Worm (Caenorhabditis elegans) whole organism, L3 larva: ENCODE measurements around the gene Y67A10A.2.

Source experiments
- R02D3.7 ChIP-seq: fragments of 150-350 bp; optimal IDR thresholded peaks from 2 replicates; lab custom pipeline; 2014; ENCODE audit warnings: missing biosample characterization, missing genetic modification characterization
- ZK546.5 ChIP-seq: sonication (generic microtip); optimal IDR thresholded peaks from 2 replicates; lab custom pipeline; 2017; ENCODE audit warnings: missing biosample characterization, missing genetic modification characterization
- ceh-82 ChIP-seq: fragments of 150-350 bp; optimal IDR thresholded peaks from 2 replicates; lab custom pipeline; 2014; ENCODE audit warnings: missing biosample characterization, missing genetic modification characterization
- daf-12 ChIP-seq: fragments of 150-350 bp; optimal IDR thresholded peaks from 2 replicates; lab custom pipeline; 2014; ENCODE audit warnings: missing biosample characterization, missing genetic modification reagents, missing genetic modification characterization
- fkh-2 ChIP-seq: fragments of 150-350 bp; optimal IDR thresholded peaks from 2 replicates; lab custom pipeline; 2014; ENCODE audit warnings: missing biosample characterization, missing genetic modification reagents, missing genetic modification characterization
- lin-39 ChIP-seq: fragments of 150-350 bp; optimal IDR thresholded peaks from 2 replicates; lab custom pipeline; 2018; ENCODE audit warnings: missing biosample characterization, missing genetic modification reagents, missing genetic modification characterization
- nhr-23 ChIP-seq: fragments of 150-350 bp; optimal IDR thresholded peaks from 2 replicates; lab custom pipeline; 2014; ENCODE audit warnings: missing biosample characterization, missing genetic modification reagents, missing genetic modification characterization
- nhr-76 ChIP-seq: fragments of 150-350 bp; sonication (generic microtip); optimal IDR thresholded peaks from 5 replicates; lab custom pipeline; 2014; ENCODE audit warnings: missing biosample characterization, missing genetic modification characterization
- unc-39 ChIP-seq: sonication (generic microtip); optimal IDR thresholded peaks from 4 replicates; lab custom pipeline; 2017; ENCODE audit warnings: missing biosample characterization, missing genetic modification characterization
- zag-1 ChIP-seq: fragments of 150-350 bp; optimal IDR thresholded peaks from 2 replicates; lab custom pipeline; 2014; ENCODE audit warnings: missing biosample characterization, missing genetic modification characterization
- ztf-11 ChIP-seq: fragments of 150-350 bp; optimal IDR thresholded peaks from 2 replicates; lab custom pipeline; 2014; ENCODE audit warnings: missing biosample characterization, missing genetic modification characterization

DNA sequence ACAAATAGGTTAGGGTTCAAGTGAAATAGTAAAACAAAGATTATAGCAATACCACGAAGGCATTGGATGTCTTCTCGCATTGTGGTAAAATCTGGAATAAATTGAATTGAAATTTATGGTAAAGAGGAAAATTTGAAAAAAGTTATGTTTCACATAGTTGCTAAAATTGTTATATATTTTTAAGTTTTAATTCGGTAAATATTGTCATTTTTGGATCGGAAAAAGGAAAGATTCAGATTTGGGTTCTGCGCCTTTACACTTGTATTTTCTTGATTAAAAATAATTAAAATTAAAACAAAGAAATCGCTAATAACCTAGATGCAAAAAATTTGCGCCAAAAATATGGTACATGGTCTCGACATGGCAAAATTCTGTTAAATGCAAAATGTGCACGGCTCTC lies 12.8 kb downstream of the Y67A10A.2 start, which contains the start of gene oac-56:
- TF ChIP-seq daf-12 (tag; lab: Kevin White, UChicago) (no peak), ZK546.5 (tag; lab: Kevin White, UChicago) (no peak), unc-39 (tag; lab: Kevin White, UChicago) (no peak), nhr-76 (tag; lab: Kevin White, UChicago) (no peak), zag-1 (tag; lab: Kevin White, UChicago) (no peak), R02D3.7 (no peak), ceh-82 (tag; lab: Kevin White, UChicago) (no peak), lin-39 (tag; lab: Kevin White, UChicago) (no peak), fkh-2 (tag; lab: Kevin White, UChicago) (no peak), ztf-11 (no peak), nhr-23 (tag; lab: Kevin White, UChicago) (no peak)
